Fruit fly (Drosophila melanogaster) whole organism, embryonic: ENCODE measurements around the gene CG7381.

ENCODE experiments used
- Ada2b ChIP-seq: fragments of 200-800 bp; sonication (Bioruptor generic); IDR thresholded peaks from 2 replicates; pipeline ENCODE4 v1.3.6; 2022; ENCODE audit warnings: missing biosample characterization, missing genetic modification characterization
- BEAF-32 ChIP-seq: fragments of 200-800 bp; sonication (Bioruptor generic); optimal IDR thresholded peaks from 3 replicates; lab custom pipeline; 2017; ENCODE audit warnings: missing biosample characterization, missing genetic modification characterization, mild to moderate bottlenecking, moderate library complexity, missing genetic modification reagents
- C15 ChIP-seq: fragments of 200-800 bp; sonication (Bioruptor generic); IDR thresholded peaks from 3 replicates; pipeline ENCODE4 v1.3.6; 2022; ENCODE audit warnings: missing biosample characterization, missing genetic modification characterization
- CG10267 ChIP-seq: fragments of 200-800 bp; sonication (Bioruptor generic); optimal IDR thresholded peaks from 2 replicates; lab custom pipeline; 2018; ENCODE audit warnings: missing biosample characterization, mild to moderate bottlenecking, missing genetic modification characterization, moderate library complexity
- CG10431 ChIP-seq: fragments of 200-800 bp; sonication (Bioruptor generic); optimal IDR thresholded peaks from 3 replicates; lab custom pipeline; 2018; ENCODE audit warnings: missing biosample characterization, mild to moderate bottlenecking, missing genetic modification characterization
- CG10565 ChIP-seq: fragments of 200-800 bp; sonication (Bioruptor generic); optimal IDR thresholded peaks from 3 replicates; lab custom pipeline; 2016; ENCODE audit warnings: missing biosample characterization, mild to moderate bottlenecking, missing genetic modification characterization
- CG10654 ChIP-seq: fragments of 200-800 bp; sonication (Bioruptor generic); optimal IDR thresholded peaks from 2 replicates; lab custom pipeline; 2016; ENCODE audit warnings: missing biosample characterization, missing genetic modification characterization
- CG10959 ChIP-seq: fragments of 200-800 bp; sonication (Bioruptor generic); IDR thresholded peaks from 2 replicates; pipeline ENCODE4 v1.3.6; 2022; ENCODE audit warnings: missing biosample characterization, missing genetic modification characterization
- CG12299 ChIP-seq: fragments of 200-800 bp; sonication (Bioruptor generic); optimal IDR thresholded peaks from 2 replicates; lab custom pipeline; 2018; ENCODE audit warnings: missing biosample characterization, mild to moderate bottlenecking, missing genetic modification characterization
- CG13123 ChIP-seq: fragments of 200-800 bp; sonication (Bioruptor generic); optimal IDR thresholded peaks from 2 replicates; lab custom pipeline; 2016; ENCODE audit warnings: missing biosample characterization, missing genetic modification characterization
- CG13775 ChIP-seq: fragments of 200-800 bp; sonication (Bioruptor generic); optimal IDR thresholded peaks from 3 replicates; lab custom pipeline; 2017; ENCODE audit warnings: missing biosample characterization, mild to moderate bottlenecking, missing genetic modification characterization
- CG17359 ChIP-seq: fragments of 200-800 bp; sonication (Bioruptor generic); optimal IDR thresholded peaks from 3 replicates; lab custom pipeline; 2018; ENCODE audit warnings: missing biosample characterization, mild to moderate bottlenecking, missing genetic modification characterization, moderate library complexity
- CG18262 ChIP-seq: fragments of 200-800 bp; optimal IDR thresholded peaks from 3 replicates; lab custom pipeline; 2019; ENCODE audit warnings: missing biosample characterization, mild to moderate bottlenecking, missing genetic modification characterization, moderate library complexity
- CG18476 ChIP-seq: fragments of 200-800 bp; sonication (Bioruptor generic); optimal IDR thresholded peaks from 2 replicates; lab custom pipeline; 2016; ENCODE audit warnings: missing biosample characterization, mild to moderate bottlenecking, missing genetic modification characterization
- CG18619 ChIP-seq: fragments of 200-800 bp; sonication (Bioruptor generic); optimal IDR thresholded peaks from 3 replicates; lab custom pipeline; 2017; ENCODE audit warnings: missing biosample characterization, mild to moderate bottlenecking, missing genetic modification characterization
- CG2120 ChIP-seq: fragments of 200-800 bp; sonication (Bioruptor generic); optimal IDR thresholded peaks from 3 replicates; lab custom pipeline; 2016; ENCODE audit warnings: missing biosample characterization, missing genetic modification characterization
- CG31441 ChIP-seq: fragments of 200-800 bp; sonication (Bioruptor generic); IDR thresholded peaks from 2 replicates; pipeline ENCODE4 v1.3.6; 2022; ENCODE audit warnings: missing biosample characterization, missing genetic modification characterization
- CG42726 ChIP-seq: fragments of 200-800 bp; sonication (Bioruptor generic); IDR thresholded peaks from 2 replicates; pipeline ENCODE4 v1.3.6; 2022; ENCODE audit warnings: missing biosample characterization, missing genetic modification characterization; ENCODE audit not compliant: partially characterized antibody
- CG4424 ChIP-seq: fragments of 200-800 bp; sonication (Bioruptor generic); optimal IDR thresholded peaks from 3 replicates; lab custom pipeline; 2016; ENCODE audit warnings: missing biosample characterization, missing genetic modification characterization
- CG4730 ChIP-seq: fragments of 200-800 bp; sonication (Bioruptor generic); IDR thresholded peaks from 2 replicates; pipeline ENCODE4 v1.3.6; 2022; ENCODE audit warnings: missing biosample characterization, missing genetic modification characterization
- CG6272 ChIP-seq: fragments of 200-800 bp; sonication (Bioruptor generic); IDR thresholded peaks from 2 replicates; pipeline ENCODE4 v1.3.6; 2022; ENCODE audit warnings: missing biosample characterization, missing genetic modification characterization
- CG7786 ChIP-seq: fragments of 200-800 bp; sonication (Bioruptor generic); optimal IDR thresholded peaks from 2 replicates; lab custom pipeline; 2016; ENCODE audit warnings: missing biosample characterization, missing genetic modification characterization
- CG8765 ChIP-seq: fragments of 200-800 bp; sonication (Bioruptor generic); IDR thresholded peaks from 2 replicates; pipeline ENCODE4 v1.3.6; 2022; ENCODE audit warnings: missing biosample characterization, missing genetic modification characterization
- Drgx ChIP-seq: fragments of 200-800 bp; sonication (Bioruptor generic); IDR thresholded peaks from 2 replicates; pipeline ENCODE4 v1.3.6; 2022; ENCODE audit warnings: missing biosample characterization, missing genetic modification characterization
- Gug ChIP-seq: fragments of 200-800 bp; sonication (Bioruptor generic); IDR thresholded peaks from 4 replicates; pipeline ENCODE4 v1.3.6; 2022; ENCODE audit warnings: missing biosample characterization, missing genetic modification characterization
- H15 ChIP-seq: fragments of 200-800 bp; sonication (Bioruptor generic); IDR thresholded peaks from 3 replicates; pipeline ENCODE4 v1.3.6; 2022; ENCODE audit warnings: missing biosample characterization, missing genetic modification characterization
- Kr ChIP-seq: fragments of 200-800 bp; sonication (Bioruptor generic); optimal IDR thresholded peaks from 2 replicates; lab custom pipeline; 2017; ENCODE audit warnings: missing biosample characterization, mild to moderate bottlenecking, missing genetic modification characterization
- Lhr ChIP-seq: fragments of 200-800 bp; sonication (Bioruptor generic); optimal IDR thresholded peaks from 3 replicates; lab custom pipeline; 2017; ENCODE audit warnings: mild to moderate bottlenecking, missing biosample characterization, missing genetic modification reagents, missing genetic modification characterization
- Med ChIP-seq: fragments of 200-800 bp; sonication (Bioruptor generic); peaks from one replicate; lab custom pipeline; 2016; ENCODE audit warnings: missing biosample characterization, missing genetic modification characterization, mild to moderate bottlenecking, inconsistent platforms, moderate library complexity
- Myb ChIP-seq: fragments of 200-800 bp; sonication (Bioruptor generic); optimal IDR thresholded peaks from 2 replicates; lab custom pipeline; 2016; ENCODE audit warnings: missing biosample characterization, missing genetic modification characterization
- Pdp1 ChIP-seq, 2 experiments: fragments of 200-800 bp; sonication (Bioruptor generic); optimal IDR thresholded peaks; 3 replicates each; lab custom pipeline; 2016; ENCODE audit warnings: missing biosample characterization in 2 of 2, missing genetic modification characterization in 2 of 2, mild to moderate bottlenecking in 1 of 2, moderate library complexity in 1 of 2
- al ChIP-seq: fragments of 200-800 bp; sonication (Bioruptor generic); IDR thresholded peaks from 2 replicates; pipeline ENCODE4 v1.3.6; 2022; ENCODE audit warnings: missing biosample characterization, missing genetic modification characterization
- ash1 ChIP-seq: fragments of 200-800 bp; sonication (Bioruptor generic); optimal IDR thresholded peaks from 2 replicates; lab custom pipeline; 2018; ENCODE audit warnings: missing biosample characterization, mild to moderate bottlenecking, missing genetic modification characterization
- bab2 ChIP-seq: fragments of 200-800 bp; sonication (Bioruptor generic); optimal IDR thresholded peaks from 2 replicates; lab custom pipeline; 2016; ENCODE audit warnings: missing biosample characterization, missing genetic modification characterization
- chn ChIP-seq: fragments of 200-800 bp; sonication (Bioruptor generic); optimal IDR thresholded peaks from 2 replicates; lab custom pipeline; 2016; ENCODE audit warnings: missing biosample characterization, missing genetic modification characterization
- crc ChIP-seq: fragments of 200-800 bp; sonication (Bioruptor generic); optimal IDR thresholded peaks from 2 replicates; lab custom pipeline; 2016; ENCODE audit warnings: missing biosample characterization, missing genetic modification characterization
- dimm ChIP-seq: fragments of 200-800 bp; sonication (Bioruptor generic); IDR thresholded peaks from 2 replicates; pipeline ENCODE4 v1.3.6; 2022; ENCODE audit warnings: missing biosample characterization, missing genetic modification characterization
- dm ChIP-seq: fragments of 200-800 bp; sonication (Bioruptor generic); optimal IDR thresholded peaks from 3 replicates; lab custom pipeline; 2016; ENCODE audit warnings: missing biosample characterization, missing genetic modification characterization
- gfzf ChIP-seq: fragments of 200-800 bp; sonication (Bioruptor generic); optimal IDR thresholded peaks from 2 replicates; lab custom pipeline; 2016; ENCODE audit warnings: missing biosample characterization, mild to moderate bottlenecking, missing genetic modification characterization, moderate library complexity
- gro ChIP-seq: fragments of 200-800 bp; sonication (Bioruptor generic); optimal IDR thresholded peaks from 2 replicates; lab custom pipeline; 2016; ENCODE audit warnings: missing biosample characterization, missing genetic modification characterization
- h ChIP-seq: fragments of >200 bp; optimal IDR thresholded peaks from 2 replicates; lab custom pipeline; 2017
- hbn ChIP-seq: fragments of 200-800 bp; sonication (Bioruptor generic); IDR thresholded peaks from 2 replicates; pipeline ENCODE4 v1.3.6; 2022; ENCODE audit warnings: missing biosample characterization, missing genetic modification characterization; ENCODE audit not compliant: partially characterized antibody
- kah ChIP-seq: fragments of 200-800 bp; sonication (Bioruptor generic); optimal IDR thresholded peaks from 2 replicates; lab custom pipeline; 2018; ENCODE audit warnings: missing biosample characterization, mild to moderate bottlenecking, missing genetic modification characterization
- klu ChIP-seq: fragments of 200-800 bp; sonication (Bioruptor generic); IDR thresholded peaks from 2 replicates; pipeline ENCODE4 v1.3.6; 2022; ENCODE audit warnings: missing biosample characterization, missing genetic modification characterization
- lola ChIP-seq, 3 experiments: fragments of >200 bp in 2 of 3; fragments of 200-800 bp in 1 of 3; sonication (Bioruptor generic) in 1 of 3; optimal IDR thresholded peaks; 2 replicates each; lab custom pipeline; 2017 to 2019; ENCODE audit warnings: missing biosample characterization in 3 of 3, missing genetic modification characterization in 3 of 3, mild to moderate bottlenecking in 1 of 3, moderate library complexity in 1 of 3
- nmo ChIP-seq: fragments of 200-800 bp; sonication (Bioruptor generic); optimal IDR thresholded peaks from 2 replicates; lab custom pipeline; 2018; ENCODE audit warnings: missing biosample characterization, mild to moderate bottlenecking, missing genetic modification characterization, moderate library complexity
- odd ChIP-seq: fragments of 200-800 bp; sonication (Bioruptor generic); optimal IDR thresholded peaks from 2 replicates; lab custom pipeline; 2017; ENCODE audit warnings: missing biosample characterization, mild to moderate bottlenecking, missing genetic modification characterization
- pros ChIP-seq: fragments of 200-800 bp; sonication (Bioruptor generic); optimal IDR thresholded peaks from 3 replicates; lab custom pipeline; 2019; ENCODE audit warnings: missing biosample characterization, mild to moderate bottlenecking, missing genetic modification characterization, moderate library complexity
- pum ChIP-seq: fragments of 200-800 bp; sonication (Bioruptor generic); optimal IDR thresholded peaks from 2 replicates; lab custom pipeline; 2016; ENCODE audit warnings: missing biosample characterization, missing genetic modification characterization
- sens-2 ChIP-seq: fragments of 200-800 bp; sonication (Bioruptor generic); IDR thresholded peaks from 2 replicates; pipeline ENCODE4 v1.3.6; 2022; ENCODE audit warnings: missing biosample characterization, missing genetic modification characterization

Gene CG7381

dm6 chr3R:12997550-12998233, 20.4 kb upstream of the CG7381 start, which contains the start of the genes CG17327, CG44194 and CG7518 (continued):
- no peak for TF ChIP-seq ash1 (GFP tag; lab: Kevin White, UChicago)
- peak; percentile 45 for TF ChIP-seq nmo (GFP tag; lab: Kevin White, UChicago)
- peak; percentile 12 for TF ChIP-seq CG10654 (GFP tag; lab: Kevin White, UChicago)
- TF ChIP-seq CG4730 (GFP tag; lab: Robert Waterston, UW): no peak
- TF ChIP-seq Myb (GFP tag; lab: Kevin White, UChicago): peak; percentile 41
- peak; percentile 26 for TF ChIP-seq CG7786
- TF ChIP-seq chn (GFP tag; lab: Kevin White, UChicago): no peak
- TF ChIP-seq CG12299 (tag; lab: Kevin White, UChicago): no peak
- TF ChIP-seq crc: no peak
- TF ChIP-seq gro (GFP tag; lab: Kevin White, UChicago): no peak
- TF ChIP-seq klu (GFP tag; lab: Robert Waterston, UW): no peak
- peak; percentile 34; the same call in 1 of the 2 replicates for TF ChIP-seq sens-2
- TF ChIP-seq pum (GFP tag; lab: Kevin White, UChicago): peak; percentile 27
- TF ChIP-seq CG13775 (GFP tag; lab: Kevin White, UChicago): peak; percentile 50
- no peak for TF ChIP-seq Kr
- TF ChIP-seq CG18476 (GFP tag; lab: Kevin White, UChicago): peak; percentile 6
- no peak for TF ChIP-seq kah
- peak; percentile 65 for TF ChIP-seq Med (GFP tag; lab: Kevin White, UChicago)
- no peak for TF ChIP-seq Ada2b (GFP tag; lab: Robert Waterston, UW)
- TF ChIP-seq CG2120 (GFP tag; lab: Kevin White, UChicago): peak; percentile 42
- TF ChIP-seq CG42726 (GFP tag; lab: Robert Waterston, UW): peak; percentile 51; the same call in 1 of the 2 replicates
- no peak for TF ChIP-seq CG18619
- TF ChIP-seq H15: no peak
- TF ChIP-seq h: no peak
- no peak for TF ChIP-seq CG10431 (GFP tag; lab: Kevin White, UChicago)
- peak; percentile 77 for TF ChIP-seq BEAF-32 (GFP tag; lab: Kevin White, UChicago)
- TF ChIP-seq dimm (GFP tag; lab: Robert Waterston, UW): no peak
- peak; percentile 29 for TF ChIP-seq CG10267 (tag; lab: Kevin White, UChicago)
- TF ChIP-seq gfzf (GFP tag; lab: Kevin White, UChicago): peak; percentile 93
- no peak for TF ChIP-seq CG13123
- TF ChIP-seq bab2: peak; percentile 39
- no peak for TF ChIP-seq hbn
- TF ChIP-seq CG17359 (tag; lab: Kevin White, UChicago): no peak
- peak; percentile 26; the same call in 1 of the 2 replicates for TF ChIP-seq al (GFP tag; lab: Robert Waterston, UW)
- TF ChIP-seq CG8765: no peak
- no peak for TF ChIP-seq CG4424 (GFP tag; lab: Kevin White, UChicago)
- TF ChIP-seq Lhr: no peak
- no peak for TF ChIP-seq C15 (GFP tag; lab: Robert Waterston, UW)
- TF ChIP-seq dm: peak; percentile 54
- TF ChIP-seq CG10959: no peak
- peak; percentile 18 to 59 for TF ChIP-seq Pdp1 (GFP tag; optimal IDR thresholded peaks at IDR 0.05; lab: Kevin White, UChicago)
- no peak for TF ChIP-seq odd (GFP tag; lab: Kevin White, UChicago)
- TF ChIP-seq CG6272: no peak; the same call in 1 of the 2 replicates
- no peak for TF ChIP-seq CG31441 (GFP tag; lab: Robert Waterston, UW)
- no peak for TF ChIP-seq CG18262 (tag; lab: Kevin White, UChicago)
- no peak for TF ChIP-seq pros (GFP tag; lab: Kevin White, UChicago)
- TF ChIP-seq Drgx (GFP tag; lab: Robert Waterston, UW): no peak
- no peak; the same call in 3 of the 4 replicates for TF ChIP-seq Gug
- TF ChIP-seq lola (GFP tag; optimal IDR thresholded peaks at IDR 0.05; lab: Kevin White, UChicago): peak in 1 of 3 experiments; percentile 52
- TF ChIP-seq CG10565 (GFP tag; lab: Kevin White, UChicago): no peak
